Worm (Caenorhabditis elegans): ENCODE measurements around the gene nhr-272.

DNA sequence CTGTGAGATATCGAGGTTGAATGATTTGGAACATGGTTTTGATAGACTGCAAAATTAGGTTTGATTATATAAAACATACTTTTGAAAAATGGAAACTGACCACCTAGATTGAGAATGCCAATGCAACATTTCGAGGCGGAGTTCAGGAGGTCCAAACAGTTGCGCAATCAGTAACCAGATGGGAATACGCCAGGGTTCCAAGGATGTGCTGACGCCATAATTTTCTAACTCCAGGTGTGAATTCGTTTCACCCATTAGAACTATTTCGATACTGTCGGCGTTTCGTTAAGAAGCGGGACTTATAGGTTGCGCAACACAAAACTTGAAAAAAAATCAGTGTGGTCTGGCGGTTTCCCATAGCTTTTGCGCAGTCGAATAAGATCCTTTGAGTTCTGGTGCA, 44.8 kb downstream of the nhr-272 start, which contains the start of gene C02B4.3:
- no peak for TF ChIP-seq nhr-11 (tag; optimal IDR thresholded peaks at IDR 0.05)
- TF ChIP-seq nhr-237 (tag; optimal IDR thresholded peaks at IDR 0.05): no peak
- no peak for TF ChIP-seq unc-39 (tag; optimal IDR thresholded peaks at IDR 0.05)
- no peak for TF ChIP-seq ceh-16 (tag; optimal IDR thresholded peaks at IDR 0.05)
- TF ChIP-seq snpc-4 (tag; optimal IDR thresholded peaks at IDR 0.05): no peak
- TF ChIP-seq ama-1 (optimal IDR thresholded peaks at IDR 0.05): no peak
- TF ChIP-seq lin-13 (GFP tag; optimal IDR thresholded peaks at IDR 0.05): no peak
- no peak for TF ChIP-seq nhr-77 (tag; optimal IDR thresholded peaks at IDR 0.05)
- TF ChIP-seq mbf-1 (tag; optimal IDR thresholded peaks at IDR 0.05): no peak
- no peak for TF ChIP-seq skn-1 (tag; optimal IDR thresholded peaks at IDR 0.05)

All from whole organism, L2 larva.